Worm (Caenorhabditis elegans) whole organism, L2 larva: Measurements from ENCODE around the gene mask-1.

ENCODE experiments used
- ama-1 ChIP-seq: fragments of 150-350 bp; optimal IDR thresholded peaks from 2 replicates; lab custom pipeline; 2018; ENCODE audit warnings: inconsistent platforms
- nhr-23 ChIP-seq: fragments of 150-350 bp; optimal IDR thresholded peaks from 2 replicates; lab custom pipeline; 2014; ENCODE audit warnings: missing biosample characterization, missing genetic modification reagents, missing genetic modification characterization
- nhr-237 ChIP-seq: fragments of 150-350 bp; optimal IDR thresholded peaks from 2 replicates; lab custom pipeline; 2014; ENCODE audit warnings: missing biosample characterization, missing genetic modification characterization

DNA sequence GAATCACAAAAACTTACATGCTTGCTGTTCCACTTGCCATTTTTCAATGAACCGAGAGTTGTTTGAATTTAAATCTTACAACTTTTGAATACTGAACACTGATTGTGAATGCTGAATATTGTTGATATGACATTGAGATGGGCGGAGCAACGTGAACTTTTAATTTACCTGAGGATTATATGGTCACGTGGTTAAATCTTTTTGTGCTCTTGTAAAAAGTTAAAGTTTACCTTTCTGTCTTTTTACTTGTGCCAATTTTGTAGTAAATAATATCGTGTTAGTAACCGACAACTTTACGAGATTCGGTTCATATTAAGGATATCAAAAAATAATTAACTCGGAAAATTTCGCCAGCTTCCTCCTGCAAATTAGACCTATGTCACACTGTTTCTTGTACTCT, 22.5 kb upstream of the mask-1 start, which contains the start of gene Y43C5B.2:
- TF ChIP-seq ama-1 (lab: Kevin White, UChicago) (no peak), nhr-23 (no peak), nhr-237 (tag; lab: Kevin White, UChicago) (no peak)
